Worm (Caenorhabditis elegans) whole organism, L2 larva: Measurements from ENCODE around the gene rbm-17.

Source experiments
- R02D3.7 ChIP-seq: fragments of 150-350 bp; optimal IDR thresholded peaks from 2 replicates; lab custom pipeline; 2014; ENCODE audit warnings: missing biosample characterization, missing genetic modification characterization
- blmp-1 ChIP-seq: sonication (generic microtip); optimal IDR thresholded peaks from 2 replicates; lab custom pipeline; 2017; ENCODE audit warnings: missing genetic modification characterization, mild to moderate bottlenecking, missing compliant biosample characterization, antibody characterized with exemption, moderate library complexity; ENCODE audit not compliant: insufficient read depth
- fos-1 ChIP-seq: fragments of 150-350 bp; optimal IDR thresholded peaks from 2 replicates; lab custom pipeline; 2014; ENCODE audit warnings: missing biosample characterization, missing genetic modification characterization
- skn-1 ChIP-seq: sonication (generic microtip); optimal IDR thresholded peaks from 2 replicates; lab custom pipeline; 2017; ENCODE audit warnings: missing biosample characterization, missing genetic modification characterization
- unc-55 ChIP-seq: fragments of 150-350 bp; sonication (generic microtip); optimal IDR thresholded peaks from 3 replicates; lab custom pipeline; 2014; ENCODE audit warnings: missing biosample characterization, missing genetic modification reagents, missing genetic modification characterization
- unc-62 ChIP-seq: fragments of 150-350 bp; optimal IDR thresholded peaks from 2 replicates; lab custom pipeline; 2014; ENCODE audit warnings: missing biosample characterization, missing genetic modification reagents, missing genetic modification characterization

ce11 chrIV:11622336-11622735 lies 15.8 kb upstream of the rbm-17 start:
- TF ChIP-seq unc-62 = no peak
- no peak for TF ChIP-seq fos-1 (tag; lab: Kevin White, UChicago)
- no peak for TF ChIP-seq blmp-1 (tag; lab: Kevin White, UChicago)
- TF ChIP-seq R02D3.7 (tag; lab: Kevin White, UChicago) = no peak
- TF ChIP-seq unc-55 (GFP tag; lab: Kevin White, UChicago) = no peak
- TF ChIP-seq skn-1 (tag; lab: Kevin White, UChicago) = no peak
